Worm (Caenorhabditis elegans) whole organism, L4/young adult: ENCODE measurements around the gene npp-15.

Experiments
- W03F9.2 ChIP-seq: fragments of 150-350 bp; optimal IDR thresholded peaks from 2 replicates; lab custom pipeline; 2014; ENCODE audit warnings: missing biosample characterization, missing genetic modification characterization
- him-1 ChIP-seq: sonication (generic microtip); optimal IDR thresholded peaks from 2 replicates; lab custom pipeline; 2016; ENCODE audit warnings: missing genotype, missing genetic modification reagents, missing genetic modification characterization, missing compliant biosample characterization

DNA sequence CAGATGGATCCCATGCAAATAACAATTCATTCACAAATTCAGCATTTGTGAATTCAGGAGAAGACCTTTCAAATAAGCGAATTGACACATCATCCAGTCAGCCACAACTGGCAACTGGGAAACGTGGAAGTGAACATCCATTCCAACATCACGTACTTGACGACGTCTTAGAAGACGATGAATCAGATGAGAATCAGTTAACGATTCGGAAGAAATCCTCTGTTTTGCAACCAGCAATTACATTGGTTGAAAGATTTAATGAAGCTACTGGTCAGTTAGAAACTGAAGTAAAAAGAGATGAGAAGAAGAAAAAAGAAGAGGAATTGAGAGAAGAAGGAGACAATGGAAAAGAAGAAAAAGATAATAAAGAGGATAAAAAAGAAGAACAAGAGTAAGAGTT lies 25.4 kb upstream of the npp-15 start:
- no peak for TF ChIP-seq him-1 (tag; lab: Kevin White, UChicago)
- no peak for TF ChIP-seq W03F9.2 (tag; lab: Kevin White, UChicago)
